Worm (Caenorhabditis elegans): ENCODE measurements around the gene pkc-3.

- TF ChIP-seq W03F9.2 (tag; optimal IDR thresholded peaks at IDR 0.05): no peak
- no peak for TF ChIP-seq dao-5 (tag; optimal IDR thresholded peaks at IDR 0.05)
- no peak for TF ChIP-seq him-1 (tag; optimal IDR thresholded peaks at IDR 0.05)
Observed at ce11 chrII:5379614-5380077, at the start of gene pkc-3.
